Fruit fly (Drosophila melanogaster) whole organism, adult: Measurements from ENCODE around the gene upd2.

Experiments
- CG12768 ChIP-seq: fragments of 200-800 bp; sonication (Bioruptor generic); optimal IDR thresholded peaks from 2 replicates; lab custom pipeline; 2017; ENCODE audit warnings: missing biosample characterization, missing genetic modification characterization, mild to moderate bottlenecking, moderate library complexity, missing genetic modification reagents
- Mnt ChIP-seq: fragments of 200-800 bp; sonication (Bioruptor generic); optimal IDR thresholded peaks from 2 replicates; lab custom pipeline; 2016; ENCODE audit warnings: missing biosample characterization, mild to moderate bottlenecking, missing genetic modification characterization
- cic ChIP-seq: fragments of 200-800 bp; sonication (Bioruptor generic); optimal IDR thresholded peaks from 2 replicates; lab custom pipeline; 2017; ENCODE audit warnings: missing biosample characterization, mild to moderate bottlenecking, missing genetic modification characterization, moderate library complexity
- kay ChIP-seq: fragments of 200-800 bp; sonication (Bioruptor generic); peaks from one replicate; lab custom pipeline; 2016; ENCODE audit warnings: missing biosample characterization, missing genetic modification characterization, borderline replicate concordance

- no peak for TF ChIP-seq Mnt (GFP tag; lab: Kevin White, UChicago)
- no peak for TF ChIP-seq CG12768 (GFP tag; lab: Kevin White, UChicago)
- no peak for TF ChIP-seq cic
- no peak for TF ChIP-seq kay (GFP tag; lab: Kevin White, UChicago)
These were observed 3.8 kb upstream of the upd2 start for dm6 chrX:18246842-18247241.
